Fruit fly (Drosophila melanogaster) whole organism, embryonic: Measurements from ENCODE around the gene ens.

Experiments used
- BEAF-32 ChIP-seq: fragments of 200-800 bp; sonication (Bioruptor generic); optimal IDR thresholded peaks from 3 replicates; lab custom pipeline; 2017; ENCODE audit warnings: missing biosample characterization, missing genetic modification characterization, mild to moderate bottlenecking, moderate library complexity, missing genetic modification reagents
- Bgb ChIP-seq: fragments of 200-800 bp; sonication (Bioruptor generic); IDR thresholded peaks from 2 replicates; pipeline ENCODE4 v1.3.6; 2022; ENCODE audit warnings: missing biosample characterization, missing genetic modification characterization; ENCODE audit not compliant: partially characterized antibody
- CG10543 ChIP-seq: fragments of 200-800 bp; sonication (Bioruptor generic); optimal IDR thresholded peaks from 3 replicates; lab custom pipeline; 2017; ENCODE audit warnings: missing biosample characterization, mild to moderate bottlenecking, missing genetic modification characterization, moderate library complexity
- CG12391 ChIP-seq: fragments of 200-800 bp; sonication (Bioruptor generic); optimal IDR thresholded peaks from 3 replicates; lab custom pipeline; 2018; ENCODE audit warnings: missing biosample characterization, mild to moderate bottlenecking, missing genetic modification characterization, moderate library complexity
- CG14860 ChIP-seq: fragments of 200-800 bp; sonication (Bioruptor generic); IDR thresholded peaks from 3 replicates; pipeline ENCODE4 v1.3.6; 2022; ENCODE audit warnings: missing biosample characterization, missing genetic modification characterization; ENCODE audit not compliant: partially characterized antibody
- CG14965 ChIP-seq: fragments of 200-800 bp; sonication (Bioruptor generic); optimal IDR thresholded peaks from 2 replicates; lab custom pipeline; 2016; ENCODE audit warnings: missing biosample characterization, missing genetic modification characterization, borderline replicate concordance
- CG15514 ChIP-seq: fragments of 200-800 bp; sonication (Bioruptor generic); optimal IDR thresholded peaks from 3 replicates; lab custom pipeline; 2017; ENCODE audit warnings: missing biosample characterization, missing genetic modification characterization, mild to moderate bottlenecking, moderate library complexity, missing genetic modification reagents
- CG15601 ChIP-seq: fragments of 200-800 bp; sonication (Bioruptor generic); optimal IDR thresholded peaks from 3 replicates; lab custom pipeline; 2019; ENCODE audit warnings: missing biosample characterization, mild to moderate bottlenecking, missing genetic modification characterization, moderate library complexity
- CG17186 ChIP-seq: fragments of 200-800 bp; sonication (Bioruptor generic); optimal IDR thresholded peaks from 3 replicates; lab custom pipeline; 2017; ENCODE audit warnings: missing biosample characterization, missing genetic modification reagents, missing genetic modification characterization
- CG17361 ChIP-seq: fragments of 200-800 bp; sonication (Bioruptor generic); IDR thresholded peaks from 3 replicates; pipeline ENCODE4 v1.3.6; 2022; ENCODE audit warnings: missing biosample characterization, missing genetic modification characterization
- CG1792 ChIP-seq: fragments of 200-800 bp; sonication (Bioruptor generic); optimal IDR thresholded peaks from 2 replicates; lab custom pipeline; 2016; ENCODE audit warnings: missing biosample characterization, missing genetic modification characterization
- CG18599 ChIP-seq: fragments of 200-800 bp; sonication (Bioruptor generic); optimal IDR thresholded peaks from 3 replicates; lab custom pipeline; 2017; ENCODE audit warnings: missing biosample characterization, missing genetic modification characterization, mild to moderate bottlenecking, moderate library complexity, missing genetic modification reagents
- CG2120 ChIP-seq: fragments of 200-800 bp; sonication (Bioruptor generic); optimal IDR thresholded peaks from 3 replicates; lab custom pipeline; 2016; ENCODE audit warnings: missing biosample characterization, missing genetic modification characterization
- CG2889 ChIP-seq: fragments of 200-800 bp; sonication (Bioruptor generic); IDR thresholded peaks from 3 replicates; pipeline ENCODE4 v1.3.6; 2022; ENCODE audit warnings: missing biosample characterization, missing genetic modification characterization
- CG32532 ChIP-seq: fragments of 200-800 bp; sonication (Bioruptor generic); IDR thresholded peaks from 2 replicates; pipeline ENCODE4 v1.3.6; 2022; ENCODE audit warnings: missing biosample characterization, missing genetic modification characterization
- CG34224 ChIP-seq: fragments of 200-800 bp; sonication (Bioruptor generic); IDR thresholded peaks from 3 replicates; pipeline ENCODE4 v1.3.6; 2022; ENCODE audit warnings: missing biosample characterization, missing genetic modification characterization; ENCODE audit not compliant: partially characterized antibody
- CG34422 ChIP-seq: fragments of 200-800 bp; sonication (Bioruptor generic); IDR thresholded peaks from 3 replicates; pipeline ENCODE4 v1.3.6; 2022; ENCODE audit warnings: missing biosample characterization, missing genetic modification characterization
- CG3847 ChIP-seq: fragments of 200-800 bp; sonication (Bioruptor generic); IDR thresholded peaks from 2 replicates; pipeline ENCODE4 v1.3.6; 2022; ENCODE audit warnings: missing biosample characterization, missing genetic modification characterization
- CG3995 ChIP-seq: fragments of 200-800 bp; sonication (Bioruptor generic); optimal IDR thresholded peaks from 3 replicates; lab custom pipeline; 2016; ENCODE audit warnings: missing biosample characterization, missing genetic modification characterization
- CG4424 ChIP-seq: fragments of 200-800 bp; sonication (Bioruptor generic); optimal IDR thresholded peaks from 3 replicates; lab custom pipeline; 2016; ENCODE audit warnings: missing biosample characterization, missing genetic modification characterization
- CG4707 ChIP-seq: fragments of 200-800 bp; sonication (Bioruptor generic); optimal IDR thresholded peaks from 2 replicates; lab custom pipeline; 2018; ENCODE audit warnings: missing biosample characterization, mild to moderate bottlenecking, missing genetic modification characterization, moderate library complexity
- CG4730 ChIP-seq: fragments of 200-800 bp; sonication (Bioruptor generic); IDR thresholded peaks from 2 replicates; pipeline ENCODE4 v1.3.6; 2022; ENCODE audit warnings: missing biosample characterization, missing genetic modification characterization
- CG4820 ChIP-seq: fragments of 200-800 bp; sonication (Bioruptor generic); optimal IDR thresholded peaks from 3 replicates; lab custom pipeline; 2016; ENCODE audit warnings: missing biosample characterization, missing genetic modification characterization
- CG9215 ChIP-seq: fragments of 200-800 bp; sonication (Bioruptor generic); IDR thresholded peaks from 2 replicates; pipeline ENCODE4 v1.3.6; 2022; ENCODE audit warnings: missing biosample characterization, missing genetic modification characterization
- CoRest ChIP-seq: fragments of 200-800 bp; sonication (Bioruptor generic); optimal IDR thresholded peaks from 3 replicates; lab custom pipeline; 2018; ENCODE audit warnings: missing biosample characterization, mild to moderate bottlenecking, missing genetic modification characterization, moderate library complexity
- D19A ChIP-seq: fragments of 200-800 bp; optimal IDR thresholded peaks from 3 replicates; lab custom pipeline; 2019; ENCODE audit warnings: missing biosample characterization, mild to moderate bottlenecking, missing genetic modification characterization, moderate library complexity
- Drgx ChIP-seq: fragments of 200-800 bp; sonication (Bioruptor generic); IDR thresholded peaks from 2 replicates; pipeline ENCODE4 v1.3.6; 2022; ENCODE audit warnings: missing biosample characterization, missing genetic modification characterization
- Fer2 ChIP-seq: fragments of 200-800 bp; sonication (Bioruptor generic); optimal IDR thresholded peaks from 2 replicates; lab custom pipeline; 2018; ENCODE audit warnings: missing biosample characterization, mild to moderate bottlenecking, missing genetic modification characterization, moderate library complexity
- Nf-YA ChIP-seq: fragments of 200-800 bp; sonication (Bioruptor generic); IDR thresholded peaks from 2 replicates; pipeline ENCODE4 v1.3.6; 2022; ENCODE audit warnings: missing biosample characterization, missing genetic modification characterization
- Stat92E ChIP-seq, 3 experiments: fragments of >200 bp in 2 of 3; fragments of 200-800 bp in 1 of 3; sonication (Bioruptor generic) in 1 of 3; optimal IDR thresholded peaks; 2 replicates each; lab custom pipeline; 2017 to 2019; ENCODE audit warnings: missing biosample characterization in 3 of 3, missing genetic modification characterization in 3 of 3, mild to moderate bottlenecking in 1 of 3, moderate library complexity in 1 of 3
- Usf ChIP-seq: fragments of 200-800 bp; sonication (Bioruptor generic); optimal IDR thresholded peaks from 2 replicates; lab custom pipeline; 2017; ENCODE audit warnings: missing genotype, missing biosample characterization, missing genetic modification characterization
- Xbp1 ChIP-seq: fragments of 200-800 bp; sonication (Bioruptor generic); optimal IDR thresholded peaks from 3 replicates; lab custom pipeline; 2016; ENCODE audit warnings: missing biosample characterization, mild to moderate bottlenecking, missing genetic modification characterization
- abd-A ChIP-seq: fragments of 200-800 bp; sonication (Bioruptor generic); optimal IDR thresholded peaks from 3 replicates; lab custom pipeline; 2019; ENCODE audit warnings: missing biosample characterization, mild to moderate bottlenecking, missing genetic modification characterization, moderate library complexity
- ato ChIP-seq: fragments of 200-800 bp; sonication (Bioruptor generic); IDR thresholded peaks from 2 replicates; pipeline ENCODE4 v1.3.6; 2022; ENCODE audit warnings: missing biosample characterization, missing genetic modification characterization; ENCODE audit not compliant: partially characterized antibody
- bbx ChIP-seq: fragments of 200-800 bp; sonication (Bioruptor generic); IDR thresholded peaks from 2 replicates; pipeline ENCODE4 v1.3.6; 2022; ENCODE audit warnings: missing biosample characterization, missing genetic modification characterization; ENCODE audit not compliant: partially characterized antibody
- crol ChIP-seq: fragments of 200-800 bp; sonication (Bioruptor generic); IDR thresholded peaks from 2 replicates; pipeline ENCODE4 v1.3.6; 2022; ENCODE audit warnings: missing biosample characterization, missing genetic modification characterization
- crp ChIP-seq, 2 experiments: fragments of 200-800 bp; sonication (Bioruptor generic); optimal IDR thresholded peaks; 2 replicates in 1 of 2; 3 replicates in 1 of 2; lab custom pipeline; 2017; ENCODE audit warnings: missing biosample characterization in 2 of 2, missing genetic modification characterization in 2 of 2, mild to moderate bottlenecking in 1 of 2, moderate library complexity in 1 of 2
- esg ChIP-seq: fragments of 200-800 bp; sonication (Bioruptor generic); conservative IDR thresholded peaks from 2 replicates; pipeline ENCODE4 v1.3.6; 2022; ENCODE audit warnings: missing biosample characterization, missing genetic modification characterization
- gfzf ChIP-seq: fragments of 200-800 bp; sonication (Bioruptor generic); optimal IDR thresholded peaks from 2 replicates; lab custom pipeline; 2016; ENCODE audit warnings: missing biosample characterization, mild to moderate bottlenecking, missing genetic modification characterization, moderate library complexity
- grn ChIP-seq: fragments of 200-800 bp; sonication (Bioruptor generic); optimal IDR thresholded peaks from 3 replicates; lab custom pipeline; 2017; ENCODE audit warnings: missing biosample characterization, missing genetic modification characterization
- lab ChIP-seq: fragments of 200-800 bp; sonication (Bioruptor generic); optimal IDR thresholded peaks from 3 replicates; lab custom pipeline; 2017; ENCODE audit warnings: missing biosample characterization, missing genetic modification characterization, mild to moderate bottlenecking, moderate library complexity, missing genetic modification reagents
- lilli ChIP-seq: fragments of 200-800 bp; sonication (Bioruptor generic); optimal IDR thresholded peaks from 3 replicates; lab custom pipeline; 2016; ENCODE audit warnings: missing biosample characterization, missing genetic modification characterization
- nerfin-1 ChIP-seq: fragments of 200-800 bp; sonication (Bioruptor generic); optimal IDR thresholded peaks from 3 replicates; lab custom pipeline; 2019; ENCODE audit warnings: missing biosample characterization, mild to moderate bottlenecking, missing genetic modification characterization, moderate library complexity
- nmo ChIP-seq: fragments of 200-800 bp; sonication (Bioruptor generic); optimal IDR thresholded peaks from 2 replicates; lab custom pipeline; 2018; ENCODE audit warnings: missing biosample characterization, mild to moderate bottlenecking, missing genetic modification characterization, moderate library complexity
- pzg ChIP-seq: fragments of 200-800 bp; sonication (Bioruptor generic); optimal IDR thresholded peaks from 3 replicates; lab custom pipeline; 2018; ENCODE audit warnings: missing biosample characterization, mild to moderate bottlenecking, missing genetic modification characterization, moderate library complexity
- stwl ChIP-seq: fragments of 200-800 bp; sonication (Bioruptor generic); optimal IDR thresholded peaks from 3 replicates; lab custom pipeline; 2018; ENCODE audit warnings: missing biosample characterization, mild to moderate bottlenecking, missing genetic modification characterization, moderate library complexity
- wor ChIP-seq: fragments of 200-800 bp; sonication (Bioruptor generic); IDR thresholded peaks from 2 replicates; pipeline ENCODE4 v1.3.6; 2022; ENCODE audit warnings: missing biosample characterization, missing genetic modification characterization

The ens gene

DNA sequence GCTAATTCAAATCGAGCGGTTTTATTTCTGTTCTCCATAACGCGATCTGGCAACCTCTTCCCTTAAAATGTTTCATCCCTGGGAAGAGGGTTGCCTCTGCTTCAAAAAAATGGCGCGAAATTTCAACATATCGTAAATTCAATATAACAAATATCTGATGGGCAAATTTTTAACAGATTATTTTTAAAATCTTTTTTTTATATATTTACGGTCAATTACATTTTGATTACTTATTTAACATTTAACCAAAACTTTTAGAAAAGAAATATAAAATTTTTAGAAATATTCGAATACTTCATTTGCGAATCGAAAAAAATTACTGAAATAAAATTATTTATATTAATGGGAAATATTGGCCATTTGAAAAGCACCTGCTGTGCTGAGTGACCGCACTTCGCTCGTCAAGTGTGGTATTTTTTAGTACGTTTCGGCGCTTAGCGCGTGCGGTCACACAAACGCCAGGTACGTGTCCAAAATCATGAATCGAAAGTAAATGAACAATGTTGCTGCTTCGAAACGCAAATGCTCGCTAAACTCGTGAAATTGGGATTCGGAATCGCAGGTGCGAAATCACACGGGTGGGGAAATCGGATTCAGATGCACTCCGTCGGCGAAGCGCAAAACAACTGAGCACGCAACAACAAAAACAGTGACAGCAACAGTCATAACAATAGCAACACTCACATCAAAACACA, 35.8 kb upstream of the ens start, which contains the start of gene Ero1L (continued):
- TF ChIP-seq lab (GFP tag; lab: Kevin White, UChicago) (peak; percentile 67), CG10543 (GFP tag; lab: Kevin White, UChicago) (peak; percentile 30), Stat92E (GFP tag; optimal IDR thresholded peaks at IDR 0.05; lab: Kevin White, UChicago) (peak in 1 of 3 experiments; percentile 24), Nf-YA (0 out of 2 replicates have a peak, but pooled peaks have one; percentile 8), Fer2 (tag; lab: Kevin White, UChicago) (peak; percentile 10), CG9215 (GFP tag; lab: Robert Waterston, UW) (no peak; the same call in 1 of the 2 replicates), stwl (tag; lab: Kevin White, UChicago) (peak; percentile 65), crol (no peak), CG2120 (GFP tag; lab: Kevin White, UChicago) (peak; percentile 16), Xbp1 (GFP tag; lab: Kevin White, UChicago) (peak; percentile 17), nmo (peak; percentile 53), CG15514 (GFP tag; lab: Kevin White, UChicago) (peak; percentile 45), Bgb (GFP tag; lab: Robert Waterston, UW) (no peak), D19A (tag; lab: Kevin White, UChicago) (peak; percentile 42), CG1792 (GFP tag; lab: Kevin White, UChicago) (no peak), ato (GFP tag; lab: Robert Waterston, UW) (0 out of 2 replicates have a peak, but pooled peaks have one; percentile 50), Drgx (GFP tag; lab: Robert Waterston, UW) (peak; percentile 22; the same call in 1 of the 2 replicates), CG17186 (peak; percentile 21), lilli (GFP tag; lab: Kevin White, UChicago) (peak; percentile 34), CG12391 (tag; lab: Kevin White, UChicago) (peak; percentile 55), gfzf (GFP tag; lab: Kevin White, UChicago) (peak; percentile 87), BEAF-32 (GFP tag; lab: Kevin White, UChicago) (peak; percentile 40), CG32532 (GFP tag; lab: Robert Waterston, UW) (peak; percentile 23; the same call in 1 of the 2 replicates), CG17361 (GFP tag; lab: Robert Waterston, UW) (peak; percentile 68; the same call in 2 of the 3 replicates), CG14965 (GFP tag; lab: Kevin White, UChicago) (no peak), CG14860 (GFP tag; lab: Robert Waterston, UW) (no peak), CG34422 (peak; percentile 64; the same call in 2 of the 3 replicates), nerfin-1 (tag; lab: Kevin White, UChicago) (peak; percentile 21), CG18599 (GFP tag; lab: Kevin White, UChicago) (peak; percentile 55), Usf (GFP tag; lab: Kevin White, UChicago) (no peak), pzg (GFP tag; lab: Kevin White, UChicago) (peak; percentile 63), CG3995 (peak; percentile 21), bbx (GFP tag; lab: Robert Waterston, UW) (peak; percentile 50), CG15601 (tag; lab: Kevin White, UChicago) (peak; percentile 45), crp (GFP tag; optimal IDR thresholded peaks at IDR 0.05; lab: Kevin White, UChicago) (peak in 1 of 2 experiments; percentile 54), CG4707 (GFP tag; lab: Kevin White, UChicago) (no peak), CG4424 (GFP tag; lab: Kevin White, UChicago) (peak; percentile 34), CG3847 (peak; percentile 54), CG34224 (no peak), CG4820 (GFP tag; lab: Kevin White, UChicago) (peak; percentile 11), esg (GFP tag; lab: Robert Waterston, UW) (peak; percentile 73), grn (GFP tag; lab: Kevin White, UChicago) (no peak), wor (GFP tag; lab: Robert Waterston, UW) (no peak), CG2889 (no peak), CG4730 (no peak), CoRest (tag; lab: Kevin White, UChicago) (peak; percentile 69), abd-A (tag; lab: Kevin White, UChicago) (peak; percentile 67)
